Worm (Caenorhabditis elegans) whole organism, late embryonic: ENCODE measurements around the gene slfl-4.
"Not testable (repeated sequence)": the region's sequence is repeated elsewhere in the genome, so short reads cannot be mapped to it uniquely, and the experiment has no call there.

Experiments used
- Y22D7AL.16 ChIP-seq: sonication (generic microtip); optimal IDR thresholded peaks from 2 replicates; lab custom pipeline; 2016; ENCODE audit warnings: missing genetic modification characterization, missing compliant biosample characterization
- ceh-19 ChIP-seq: fragments of 200-800 bp; sonication (Bioruptor generic); optimal IDR thresholded peaks from 2 replicates; lab custom pipeline; 2018; ENCODE audit warnings: mild to moderate bottlenecking, missing genetic modification characterization, missing compliant biosample characterization
- ceh-34 ChIP-seq: sonication (generic microtip); optimal IDR thresholded peaks from 2 replicates; lab custom pipeline; 2016; ENCODE audit warnings: mild to moderate bottlenecking, missing genetic modification characterization, missing compliant biosample characterization
- ceh-45 ChIP-seq: fragments of 200-800 bp; sonication (Bioruptor generic); IDR thresholded peaks from 2 replicates; pipeline ENCODE4 v1.3.6; 2022; ENCODE audit warnings: missing genetic modification reagents, missing genetic modification characterization, missing compliant biosample characterization
- gmeb-2 ChIP-seq: sonication (generic microtip); optimal IDR thresholded peaks from 2 replicates; lab custom pipeline; 2016; ENCODE audit warnings: missing genetic modification characterization, inconsistent platforms, missing compliant biosample characterization
- nhr-11 ChIP-seq: fragments of 150-350 bp; optimal IDR thresholded peaks from 2 replicates; lab custom pipeline; 2014; ENCODE audit warnings: missing biosample characterization, missing genetic modification characterization
- pag-3 ChIP-seq: sonication (generic microtip); optimal IDR thresholded peaks from 2 replicates; lab custom pipeline; 2016; ENCODE audit warnings: missing compliant biosample characterization, missing genetic modification characterization, borderline replicate concordance
- pha-4 ChIP-seq: fragments of 150-350 bp; optimal IDR thresholded peaks from 2 replicates; lab custom pipeline; 2018; ENCODE audit warnings: missing biosample characterization, missing genetic modification reagents, missing genetic modification characterization
- pqm-1 ChIP-seq: sonication (generic microtip); optimal IDR thresholded peaks from 2 replicates; lab custom pipeline; 2016; ENCODE audit warnings: missing genetic modification characterization, missing compliant biosample characterization
- tbx-2 ChIP-seq: sonication (generic microtip); optimal IDR thresholded peaks from 2 replicates; lab custom pipeline; 2016; ENCODE audit warnings: missing genetic modification characterization, missing compliant biosample characterization
- ztf-16 ChIP-seq: sonication (generic microtip); optimal IDR thresholded peaks from 2 replicates; lab custom pipeline; 2017; ENCODE audit warnings: missing genetic modification characterization, missing compliant biosample characterization

DNA sequence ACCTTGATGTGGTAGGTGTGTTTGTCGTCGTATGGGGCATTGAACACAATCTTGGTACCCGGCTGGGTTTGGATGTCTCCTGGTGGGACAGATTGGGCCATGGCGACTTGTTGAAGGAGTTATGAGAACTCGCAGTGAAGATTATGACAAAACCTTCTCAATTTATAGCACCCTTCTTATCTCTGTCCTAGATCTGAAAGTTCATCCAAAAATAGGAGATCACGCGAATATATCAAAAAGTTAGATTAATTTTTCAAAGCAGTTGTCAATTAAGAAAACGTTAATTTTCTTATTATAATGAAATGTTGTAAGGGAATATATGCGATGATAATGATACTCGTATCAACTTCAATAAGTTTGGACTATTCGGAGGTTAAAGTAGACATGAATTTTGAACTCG, 20.9 kb downstream of the slfl-4 start, which contains the start of gene msp-51:
- not testable (repeated sequence) for TF ChIP-seq ceh-45; gmeb-2 (tag; lab: Kevin White, UChicago); tbx-2; pag-3 (tag; lab: Kevin White, UChicago); pha-4 (tag; lab: Kevin White, UChicago); Y22D7AL.16; pqm-1 (tag; lab: Kevin White, UChicago); nhr-11 (tag; lab: Kevin White, UChicago); ztf-16 (tag; lab: Kevin White, UChicago); ceh-34 (tag; lab: Kevin White, UChicago); ceh-19 (GFP tag; lab: Kevin White, UChicago)
